Fruit fly (Drosophila melanogaster): Measurements from ENCODE around the gene Adgf-A2.

- TF ChIP-seq psq (optimal IDR thresholded peaks at IDR 0.05), result no peak
- TF ChIP-seq pan (optimal IDR thresholded peaks at IDR 0.05), result no peak
- TF ChIP-seq CG8478 (optimal IDR thresholded peaks at IDR 0.05), result no peak
- no peak for TF ChIP-seq Dll (optimal IDR thresholded peaks at IDR 0.05)
- no peak for TF ChIP-seq usp (GFP tag; optimal IDR thresholded peaks at IDR 0.05)
These were observed at the start of gene Adgf-A2, which contains the start of gene Adgf-A for dm6 chr3L:17763987-17764386.

All from whole organism.